Fruit fly (Drosophila melanogaster) whole organism, pupa: ENCODE measurements around the gene DIP-iota.

Source experiments
- CG13204 ChIP-seq: fragments of 200-800 bp; sonication (Bioruptor generic); optimal IDR thresholded peaks from 2 replicates; lab custom pipeline; 2018; ENCODE audit warnings: missing biosample characterization, mild to moderate bottlenecking, missing genetic modification characterization, moderate library complexity
- CG14655 ChIP-seq: fragments of 200-800 bp; sonication (Bioruptor generic); optimal IDR thresholded peaks from 3 replicates; lab custom pipeline; 2017; ENCODE audit warnings: mild to moderate bottlenecking, missing biosample characterization, missing genetic modification reagents, missing genetic modification characterization
- CG15710 ChIP-seq: fragments of 200-800 bp; sonication (Bioruptor generic); optimal IDR thresholded peaks from 2 replicates; lab custom pipeline; 2018; ENCODE audit warnings: missing biosample characterization, mild to moderate bottlenecking, missing genetic modification characterization, moderate library complexity
- CG32121 ChIP-seq: fragments of 200-800 bp; sonication (Bioruptor generic); IDR thresholded peaks from 2 replicates; pipeline ENCODE4 v1.3.6; 2022; ENCODE audit warnings: missing biosample characterization, missing genetic modification characterization
- CG9948 ChIP-seq: fragments of 200-800 bp; sonication (Bioruptor generic); optimal IDR thresholded peaks from 2 replicates; lab custom pipeline; 2018; ENCODE audit warnings: missing biosample characterization, mild to moderate bottlenecking, missing genetic modification characterization, moderate library complexity
- Ets98B ChIP-seq: fragments of 200-800 bp; sonication (Bioruptor generic); IDR thresholded peaks from 2 replicates; pipeline ENCODE4 v1.3.6; 2022; ENCODE audit warnings: missing biosample characterization, missing genetic modification characterization
- rn ChIP-seq: fragments of 200-800 bp; sonication (Bioruptor generic); IDR thresholded peaks from 2 replicates; pipeline ENCODE4 v1.3.6; 2022; ENCODE audit warnings: missing biosample characterization, missing genetic modification characterization

- TF ChIP-seq Ets98B (no peak), CG9948 (tag; lab: Kevin White, UChicago) (no peak), CG15710 (tag; lab: Kevin White, UChicago) (no peak), CG32121 (no peak), CG13204 (no peak), CG14655 (GFP tag; lab: Kevin White, UChicago) (no peak), rn (GFP tag; lab: Robert Waterston, UW) (no peak)
Observed at dm6 chr2L:6657969-6658748, 36.7 kb upstream of the DIP-iota start, which contains the start of the genes CG31636 and Ube4A.
